Fruit fly (Drosophila melanogaster) whole organism, embryonic: ENCODE results near the gene CG42272.
A peak's percentile ranks its signal among the peaks of the same experiment; 100 is the strongest.

Experiments used
- Aef1 ChIP-seq: fragments of 200-800 bp; sonication (Bioruptor generic); IDR thresholded peaks from 3 replicates; pipeline ENCODE4 v1.3.6; 2022; ENCODE audit warnings: missing biosample characterization, missing genetic modification characterization
- Atf3 ChIP-seq: fragments of 200-800 bp; sonication (Bioruptor generic); optimal IDR thresholded peaks from 3 replicates; lab custom pipeline; 2016; ENCODE audit warnings: missing biosample characterization, missing genetic modification characterization
- Blimp-1 ChIP-seq: fragments of 200-800 bp; sonication (Bioruptor generic); optimal IDR thresholded peaks from 3 replicates; lab custom pipeline; 2018; ENCODE audit warnings: missing biosample characterization, missing genetic modification characterization, mild to moderate bottlenecking, moderate library complexity, missing genetic modification reagents
- CG10959 ChIP-seq: fragments of 200-800 bp; sonication (Bioruptor generic); IDR thresholded peaks from 2 replicates; pipeline ENCODE4 v1.3.6; 2022; ENCODE audit warnings: missing biosample characterization, missing genetic modification characterization
- CG11456 ChIP-seq: fragments of 200-800 bp; sonication (Bioruptor generic); IDR thresholded peaks from 3 replicates; pipeline ENCODE4 v1.3.6; 2022; ENCODE audit warnings: missing biosample characterization, missing genetic modification characterization
- CG12155 ChIP-seq: fragments of 200-800 bp; sonication (Bioruptor generic); optimal IDR thresholded peaks from 3 replicates; lab custom pipeline; 2016; ENCODE audit warnings: missing biosample characterization, missing genetic modification characterization
- CG12391 ChIP-seq: fragments of 200-800 bp; sonication (Bioruptor generic); optimal IDR thresholded peaks from 3 replicates; lab custom pipeline; 2018; ENCODE audit warnings: missing biosample characterization, mild to moderate bottlenecking, missing genetic modification characterization, moderate library complexity
- CG13894 ChIP-seq: fragments of 200-800 bp; sonication (Bioruptor generic); optimal IDR thresholded peaks from 3 replicates; lab custom pipeline; 2018; ENCODE audit warnings: missing biosample characterization, mild to moderate bottlenecking, missing genetic modification characterization, moderate library complexity
- CG15479 ChIP-seq: fragments of 200-800 bp; sonication (Bioruptor generic); optimal IDR thresholded peaks from 3 replicates; lab custom pipeline; 2019; ENCODE audit warnings: missing biosample characterization, mild to moderate bottlenecking, missing genetic modification characterization, moderate library complexity
- CG16863 ChIP-seq: fragments of 200-800 bp; sonication (Bioruptor generic); optimal IDR thresholded peaks from 3 replicates; lab custom pipeline; 2016; ENCODE audit warnings: missing biosample characterization, missing genetic modification characterization
- CG17359 ChIP-seq: fragments of 200-800 bp; sonication (Bioruptor generic); optimal IDR thresholded peaks from 3 replicates; lab custom pipeline; 2018; ENCODE audit warnings: missing biosample characterization, mild to moderate bottlenecking, missing genetic modification characterization, moderate library complexity
- CG17361 ChIP-seq: fragments of 200-800 bp; sonication (Bioruptor generic); IDR thresholded peaks from 3 replicates; pipeline ENCODE4 v1.3.6; 2022; ENCODE audit warnings: missing biosample characterization, missing genetic modification characterization
- CG18764 ChIP-seq: fragments of 200-800 bp; sonication (Bioruptor generic); optimal IDR thresholded peaks from 3 replicates; lab custom pipeline; 2016; ENCODE audit warnings: missing biosample characterization, missing genetic modification characterization
- CG2712 ChIP-seq: fragments of 200-800 bp; optimal IDR thresholded peaks from 3 replicates; lab custom pipeline; 2019; ENCODE audit warnings: missing biosample characterization, mild to moderate bottlenecking, missing genetic modification characterization, moderate library complexity
- CG31224 ChIP-seq: fragments of 200-800 bp; sonication (Bioruptor generic); IDR thresholded peaks from 2 replicates; pipeline ENCODE4 v1.3.6; 2022; ENCODE audit warnings: missing biosample characterization, missing genetic modification characterization
- CG32767 ChIP-seq: fragments of 200-800 bp; sonication (Bioruptor generic); IDR thresholded peaks from 2 replicates; pipeline ENCODE4 v1.3.6; 2022; ENCODE audit warnings: missing biosample characterization, missing genetic modification characterization
- CG3407 ChIP-seq: fragments of 200-800 bp; sonication (Bioruptor generic); optimal IDR thresholded peaks from 2 replicates; lab custom pipeline; 2018; ENCODE audit warnings: missing biosample characterization, mild to moderate bottlenecking, missing genetic modification characterization
- CG3838 ChIP-seq: fragments of 200-800 bp; sonication (Bioruptor generic); optimal IDR thresholded peaks from 3 replicates; lab custom pipeline; 2016; ENCODE audit warnings: missing biosample characterization, missing genetic modification characterization
- CG4404 ChIP-seq: fragments of 200-800 bp; sonication (Bioruptor generic); IDR thresholded peaks from 2 replicates; pipeline ENCODE4 v1.3.6; 2022; ENCODE audit warnings: missing biosample characterization, missing genetic modification characterization
- CG6175 ChIP-seq: fragments of 200-800 bp; sonication (Bioruptor generic); IDR thresholded peaks from 3 replicates; pipeline ENCODE4 v1.3.6; 2022; ENCODE audit warnings: missing biosample characterization, missing genetic modification characterization
- CG6272 ChIP-seq: fragments of 200-800 bp; sonication (Bioruptor generic); IDR thresholded peaks from 2 replicates; pipeline ENCODE4 v1.3.6; 2022; ENCODE audit warnings: missing biosample characterization, missing genetic modification characterization
- CG8765 ChIP-seq: fragments of 200-800 bp; sonication (Bioruptor generic); IDR thresholded peaks from 2 replicates; pipeline ENCODE4 v1.3.6; 2022; ENCODE audit warnings: missing biosample characterization, missing genetic modification characterization
- CG9215 ChIP-seq: fragments of 200-800 bp; sonication (Bioruptor generic); IDR thresholded peaks from 2 replicates; pipeline ENCODE4 v1.3.6; 2022; ENCODE audit warnings: missing biosample characterization, missing genetic modification characterization
- CG9437 ChIP-seq: fragments of 200-800 bp; sonication (Bioruptor generic); optimal IDR thresholded peaks from 2 replicates; lab custom pipeline; 2018; ENCODE audit warnings: missing biosample characterization, mild to moderate bottlenecking, missing genetic modification characterization
- CHES-1-like ChIP-seq: fragments of 200-800 bp; sonication (Bioruptor generic); optimal IDR thresholded peaks from 2 replicates; lab custom pipeline; 2016; ENCODE audit warnings: missing biosample characterization, missing genetic modification characterization
- Camta ChIP-seq: fragments of 200-800 bp; sonication (Bioruptor generic); optimal IDR thresholded peaks from 2 replicates; lab custom pipeline; 2016; ENCODE audit warnings: missing biosample characterization, missing genetic modification characterization
- Dip2 ChIP-seq: fragments of 200-800 bp; sonication (Bioruptor generic); IDR thresholded peaks from 2 replicates; pipeline ENCODE4 v1.3.6; 2022; ENCODE audit warnings: missing biosample characterization, missing genetic modification characterization
- E2f1 ChIP-seq: fragments of 200-800 bp; sonication (Bioruptor generic); IDR thresholded peaks from 2 replicates; pipeline ENCODE4 v1.3.6; 2022; ENCODE audit warnings: missing biosample characterization, missing genetic modification characterization
- Ets65A ChIP-seq: fragments of 200-800 bp; sonication (Bioruptor generic); peaks from one replicate; lab custom pipeline; 2016; ENCODE audit warnings: missing biosample characterization, missing genetic modification characterization
- Ets97D ChIP-seq: fragments of 200-800 bp; sonication (Bioruptor generic); optimal IDR thresholded peaks from 3 replicates; lab custom pipeline; 2016; ENCODE audit warnings: missing biosample characterization, missing genetic modification characterization
- Fer2 ChIP-seq: fragments of 200-800 bp; sonication (Bioruptor generic); optimal IDR thresholded peaks from 2 replicates; lab custom pipeline; 2018; ENCODE audit warnings: missing biosample characterization, mild to moderate bottlenecking, missing genetic modification characterization, moderate library complexity
- Hmx ChIP-seq: fragments of 200-800 bp; sonication (Bioruptor generic); optimal IDR thresholded peaks from 2 replicates; lab custom pipeline; 2016; ENCODE audit warnings: missing biosample characterization, missing genetic modification characterization
- Kr ChIP-seq: fragments of 200-800 bp; sonication (Bioruptor generic); optimal IDR thresholded peaks from 2 replicates; lab custom pipeline; 2017; ENCODE audit warnings: missing biosample characterization, mild to moderate bottlenecking, missing genetic modification characterization
- Mad ChIP-seq: fragments of 200-800 bp; sonication (Bioruptor generic); optimal IDR thresholded peaks from 2 replicates; lab custom pipeline; 2016; ENCODE audit warnings: missing biosample characterization, missing genetic modification characterization
- Med ChIP-seq: fragments of 200-800 bp; sonication (Bioruptor generic); peaks from one replicate; lab custom pipeline; 2016; ENCODE audit warnings: missing biosample characterization, missing genetic modification characterization, mild to moderate bottlenecking, inconsistent platforms, moderate library complexity
- Myb ChIP-seq: fragments of 200-800 bp; sonication (Bioruptor generic); optimal IDR thresholded peaks from 2 replicates; lab custom pipeline; 2016; ENCODE audit warnings: missing biosample characterization, missing genetic modification characterization
- Neu2 ChIP-seq: fragments of 200-800 bp; sonication (Bioruptor generic); optimal IDR thresholded peaks from 3 replicates; lab custom pipeline; 2016; ENCODE audit warnings: missing biosample characterization, missing genetic modification characterization, borderline replicate concordance
- Rfx ChIP-seq: fragments of 200-800 bp; sonication (Bioruptor generic); IDR thresholded peaks from 2 replicates; pipeline ENCODE4 v1.3.6; 2022; ENCODE audit warnings: missing biosample characterization, missing genetic modification characterization
- amos ChIP-seq: fragments of 200-800 bp; sonication (Bioruptor generic); IDR thresholded peaks from 2 replicates; pipeline ENCODE4 v1.3.6; 2022; ENCODE audit warnings: missing biosample characterization, missing genetic modification characterization; ENCODE audit not compliant: partially characterized antibody
- crol ChIP-seq: fragments of 200-800 bp; sonication (Bioruptor generic); IDR thresholded peaks from 2 replicates; pipeline ENCODE4 v1.3.6; 2022; ENCODE audit warnings: missing biosample characterization, missing genetic modification characterization
- danr ChIP-seq: fragments of 200-800 bp; sonication (Bioruptor generic); IDR thresholded peaks from 2 replicates; pipeline ENCODE4 v1.3.6; 2022; ENCODE audit warnings: missing biosample characterization, missing genetic modification characterization
- dmrt99B ChIP-seq: fragments of 200-800 bp; sonication (Bioruptor generic); optimal IDR thresholded peaks from 2 replicates; lab custom pipeline; 2018; ENCODE audit warnings: missing biosample characterization, mild to moderate bottlenecking, missing genetic modification characterization, moderate library complexity
- gcm ChIP-seq: fragments of 200-800 bp; sonication (Bioruptor generic); optimal IDR thresholded peaks from 2 replicates; lab custom pipeline; 2019; ENCODE audit warnings: missing biosample characterization, mild to moderate bottlenecking, missing genetic modification characterization, moderate library complexity
- nau ChIP-seq: fragments of 200-800 bp; sonication (Bioruptor generic); optimal IDR thresholded peaks from 3 replicates; lab custom pipeline; 2017; ENCODE audit warnings: missing biosample characterization, mild to moderate bottlenecking, missing genetic modification characterization, missing genetic modification reagents
- pfk ChIP-seq: fragments of 200-800 bp; sonication (Bioruptor generic); optimal IDR thresholded peaks from 2 replicates; lab custom pipeline; 2018; ENCODE audit warnings: missing biosample characterization, mild to moderate bottlenecking, missing genetic modification characterization, moderate library complexity
- prd ChIP-seq, 3 experiments: fragments of >200 bp in 2 of 3; fragments of 200-800 bp in 1 of 3; sonication (Bioruptor generic) in 1 of 3; optimal IDR thresholded peaks in 2 of 3; IDR thresholded peaks in 1 of 3; 2 replicates in 2 of 3; 3 replicates in 1 of 3; pipeline versions ENCODE4 v1.3.6 to Lab custom; 2017 to 2022; ENCODE audit warnings: missing biosample characterization in 1 of 3, missing genetic modification characterization in 1 of 3
- sd ChIP-seq: fragments of 200-800 bp; sonication (Bioruptor generic); optimal IDR thresholded peaks from 3 replicates; lab custom pipeline; 2018; ENCODE audit warnings: missing biosample characterization, mild to moderate bottlenecking, missing genetic modification characterization, moderate library complexity
- sens-2 ChIP-seq: fragments of 200-800 bp; sonication (Bioruptor generic); IDR thresholded peaks from 2 replicates; pipeline ENCODE4 v1.3.6; 2022; ENCODE audit warnings: missing biosample characterization, missing genetic modification characterization
- vnd ChIP-seq: fragments of 200-800 bp; sonication (Bioruptor generic); IDR thresholded peaks from 3 replicates; pipeline ENCODE4 v1.3.6; 2022; ENCODE audit warnings: missing biosample characterization, missing genetic modification characterization; ENCODE audit not compliant: partially characterized antibody
- wor ChIP-seq: fragments of 200-800 bp; sonication (Bioruptor generic); IDR thresholded peaks from 2 replicates; pipeline ENCODE4 v1.3.6; 2022; ENCODE audit warnings: missing biosample characterization, missing genetic modification characterization

CG42272 gene

DNA sequence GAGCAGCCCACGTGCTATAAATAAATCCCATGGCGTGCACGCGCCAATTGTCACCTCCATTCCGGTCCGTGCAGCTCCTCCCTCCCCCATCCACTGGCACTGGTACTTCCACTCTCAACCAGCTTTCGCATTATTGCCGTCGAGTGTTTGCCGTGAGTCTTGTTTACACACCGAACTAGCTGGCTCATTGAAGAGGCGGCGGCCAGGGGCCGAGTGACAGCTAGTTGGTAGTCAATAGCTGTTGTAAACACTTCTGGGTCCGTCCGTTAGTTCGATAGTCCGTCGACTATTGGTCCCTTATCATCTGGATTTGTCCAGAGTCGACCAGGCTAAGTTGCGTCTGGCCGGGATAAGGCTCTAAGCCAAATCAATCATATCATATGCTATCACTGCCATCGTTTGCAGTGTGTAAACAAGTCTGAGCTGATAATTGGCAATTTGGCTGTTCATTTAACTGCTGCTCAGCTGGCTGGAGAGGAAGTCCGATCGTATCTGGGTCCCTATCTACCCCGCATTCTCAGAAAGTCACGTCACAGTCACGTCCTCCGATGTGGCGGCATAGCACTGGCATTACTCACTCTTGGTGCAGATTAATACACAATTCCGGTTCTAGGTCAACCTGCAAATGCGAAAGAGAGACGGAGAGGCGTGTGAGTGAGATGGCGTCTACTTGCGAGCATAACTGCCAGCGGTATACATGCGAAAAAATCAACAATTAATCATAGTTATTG, 4.7 kb downstream of the CG42272 start (continued):
- no peak for TF ChIP-seq gcm
- TF ChIP-seq wor (GFP tag; lab: Robert Waterston, UW), result no peak
- TF ChIP-seq dmrt99B (tag; lab: Kevin White, UChicago), result no peak
- no peak for TF ChIP-seq CG3407
- no peak for TF ChIP-seq CG6272
- TF ChIP-seq amos (GFP tag; lab: Robert Waterston, UW), result no peak
- no peak for TF ChIP-seq Fer2 (tag; lab: Kevin White, UChicago)
- no peak for TF ChIP-seq Mad (GFP tag; lab: Kevin White, UChicago)
- no peak for TF ChIP-seq vnd (GFP tag; lab: Robert Waterston, UW)
- TF ChIP-seq sd (tag; lab: Kevin White, UChicago), result peak; percentile 59
- TF ChIP-seq Med (GFP tag; lab: Kevin White, UChicago), result peak; percentile 75
- TF ChIP-seq Kr (GFP tag; lab: Kevin White, UChicago), result no peak
- no peak for TF ChIP-seq CG12391
- TF ChIP-seq crol (GFP tag; lab: Robert Waterston, UW), result peak; percentile 37; the same call in 1 of the 2 replicates
- no peak for TF ChIP-seq nau
- TF ChIP-seq CG12155 (GFP tag; lab: Kevin White, UChicago), result no peak
- no peak for TF ChIP-seq CG10959 (GFP tag; lab: Robert Waterston, UW)
- no peak for TF ChIP-seq Ets65A
- no peak for TF ChIP-seq Blimp-1 (GFP tag; lab: Kevin White, UChicago)
- no peak for TF ChIP-seq Myb (GFP tag; lab: Kevin White, UChicago)
- no peak for TF ChIP-seq Hmx
- no peak for TF ChIP-seq danr
- TF ChIP-seq Rfx, result 0 out of 2 replicates have a peak, but pooled peaks have one; percentile 43
- TF ChIP-seq Aef1 (GFP tag; lab: Robert Waterston, UW), result no peak
- TF ChIP-seq CG16863 (GFP tag; lab: Kevin White, UChicago), result no peak
- no peak for TF ChIP-seq Neu2 (GFP tag; lab: Kevin White, UChicago)
- TF ChIP-seq Camta (GFP tag; lab: Kevin White, UChicago), result no peak
- no peak for TF ChIP-seq CG17361
- TF ChIP-seq Dip2, result no peak
- TF ChIP-seq CG11456 (GFP tag; lab: Robert Waterston, UW), result no peak; the same call in 2 of the 3 replicates
- TF ChIP-seq sens-2, result no peak
- no peak for TF ChIP-seq Atf3 (GFP tag; lab: Kevin White, UChicago)
- TF ChIP-seq CG9215 (GFP tag; lab: Robert Waterston, UW), result no peak
- peak; percentile 81 for TF ChIP-seq CG15479 (GFP tag; lab: Kevin White, UChicago)
- no peak for TF ChIP-seq CG2712 (tag; lab: Kevin White, UChicago)
- TF ChIP-seq CG13894 (tag; lab: Kevin White, UChicago), result no peak
- TF ChIP-seq CG3838 (GFP tag; lab: Kevin White, UChicago), result no peak
- peak; percentile 1 for TF ChIP-seq CG17359 (tag; lab: Kevin White, UChicago)
- TF ChIP-seq CHES-1-like (GFP tag; lab: Kevin White, UChicago), result no peak
- no peak for TF ChIP-seq CG6175
- no peak for TF ChIP-seq CG31224
- no peak for TF ChIP-seq E2f1 (GFP tag; lab: Robert Waterston, UW)
- no peak for TF ChIP-seq CG18764 (GFP tag; lab: Kevin White, UChicago)
- TF ChIP-seq prd (optimal IDR thresholded peaks at IDR 0.05; lab: Kevin White, UChicago), result no peak
- 0 out of 3 replicates have a peak, but pooled peaks have one; percentile 20 for TF ChIP-seq prd (GFP tag; IDR thresholded peaks at IDR 0.05; lab: Robert Waterston, UW)
- TF ChIP-seq pfk, result no peak
- no peak for TF ChIP-seq CG8765 (GFP tag; lab: Robert Waterston, UW)
- no peak for TF ChIP-seq CG9437
- no peak for TF ChIP-seq CG32767 (GFP tag; lab: Robert Waterston, UW)
- TF ChIP-seq Ets97D (GFP tag; lab: Kevin White, UChicago), result no peak
- no peak for TF ChIP-seq CG4404 (GFP tag; lab: Robert Waterston, UW)
